Worm (Caenorhabditis elegans): ENCODE results near the gene F44E7.7.

- TF ChIP-seq tag-97 (GFP tag; IDR thresholded peaks at IDR 0.05) (no peak), lin-39 (tag; optimal IDR thresholded peaks at IDR 0.05) (no peak), fkh-10 (GFP tag; optimal IDR thresholded peaks at IDR 0.05) (no peak), nhr-25 (tag; optimal IDR thresholded peaks at IDR 0.05; ENCODE audit: borderline replicate concordance, insufficient read depth) (no peak), aly-2 (tag; optimal IDR thresholded peaks at IDR 0.05) (no peak), pqm-1 (tag; optimal IDR thresholded peaks at IDR 0.05) (no peak), lin-15B (tag; optimal IDR thresholded peaks at IDR 0.05) (no peak), ztf-11 (tag; optimal IDR thresholded peaks at IDR 0.05) (no peak)
Measured at ce11 chrV:5805467-5805866, 20.2 kb upstream of the F44E7.7 start, which contains the start of gene ZC250.5.

Measured in whole organism, L4 larva.